Worm (Caenorhabditis elegans) whole organism, mixed stage, embryonic: ENCODE results near the gene acr-17.

ENCODE experiments used
- M03D4.4 ChIP-seq: sonication (generic microtip); optimal IDR thresholded peaks from 2 replicates; lab custom pipeline; 2017; ENCODE audit warnings: mild to moderate bottlenecking, missing genetic modification characterization, missing compliant biosample characterization
- bed-3 ChIP-seq: fragments of 200-800 bp; sonication (Bioruptor generic); optimal IDR thresholded peaks from 3 replicates; lab custom pipeline; 2018; ENCODE audit warnings: mild to moderate bottlenecking, missing genetic modification characterization, moderate library complexity, missing compliant biosample characterization
- blmp-1 ChIP-seq: fragments of 150-350 bp; optimal IDR thresholded peaks from 2 replicates; lab custom pipeline; 2014; ENCODE audit warnings: missing biosample characterization, missing genetic modification characterization
- ceh-39 ChIP-seq: fragments of 150-350 bp; optimal IDR thresholded peaks from 2 replicates; lab custom pipeline; 2014; ENCODE audit warnings: missing biosample characterization, missing genetic modification characterization
- ceh-43 ChIP-seq: fragments of 200-800 bp; sonication (Bioruptor generic); optimal IDR thresholded peaks from 2 replicates; lab custom pipeline; 2018; ENCODE audit warnings: mild to moderate bottlenecking, missing genetic modification characterization, moderate library complexity, missing compliant biosample characterization
- ceh-83 ChIP-seq: fragments of 200-800 bp; sonication (Bioruptor generic); optimal IDR thresholded peaks from 2 replicates; lab custom pipeline; 2018; ENCODE audit warnings: mild to moderate bottlenecking, missing genetic modification characterization, missing compliant biosample characterization
- cnd-1 ChIP-seq: fragments of 200-800 bp; sonication (Bioruptor generic); optimal IDR thresholded peaks from 2 replicates; lab custom pipeline; 2018; ENCODE audit warnings: mild to moderate bottlenecking, missing genetic modification characterization, missing compliant biosample characterization
- drap-1 ChIP-seq: fragments of 200-800 bp; sonication (Bioruptor generic); optimal IDR thresholded peaks from 3 replicates; lab custom pipeline; 2018; ENCODE audit warnings: mild to moderate bottlenecking, missing genetic modification characterization, missing compliant biosample characterization
- elt-1 ChIP-seq: sonication (generic microtip); optimal IDR thresholded peaks from 2 replicates; lab custom pipeline; 2017; ENCODE audit warnings: missing genetic modification characterization, mild to moderate bottlenecking, missing compliant biosample characterization, antibody characterized with exemption, moderate library complexity, borderline replicate concordance; ENCODE audit not compliant: insufficient read depth
- elt-3 ChIP-seq: fragments of 150-350 bp; optimal IDR thresholded peaks from 2 replicates; lab custom pipeline; 2014; ENCODE audit warnings: missing biosample characterization, missing genetic modification characterization
- flh-1 ChIP-seq: fragments of 200-800 bp; sonication (Bioruptor generic); optimal IDR thresholded peaks from 2 replicates; lab custom pipeline; 2018; ENCODE audit warnings: mild to moderate bottlenecking, missing genetic modification characterization, moderate library complexity, missing compliant biosample characterization
- ham-2 ChIP-seq: fragments of 200-800 bp; sonication (Bioruptor generic); optimal IDR thresholded peaks from 2 replicates; lab custom pipeline; 2018; ENCODE audit warnings: mild to moderate bottlenecking, missing genetic modification characterization, missing compliant biosample characterization
- lin-13 ChIP-seq: fragments of 150-350 bp; optimal IDR thresholded peaks from 2 replicates; lab custom pipeline; 2014; ENCODE audit warnings: missing biosample characterization, missing genetic modification characterization
- lin-32 ChIP-seq: fragments of 200-800 bp; sonication (Bioruptor generic); optimal IDR thresholded peaks from 2 replicates; lab custom pipeline; 2018; ENCODE audit warnings: mild to moderate bottlenecking, missing genetic modification characterization, missing compliant biosample characterization
- lsy-2 ChIP-seq: fragments of 150-350 bp; optimal IDR thresholded peaks from 2 replicates; lab custom pipeline; 2014; ENCODE audit warnings: missing biosample characterization, missing genetic modification characterization
- mab-5 ChIP-seq: fragments of 150-350 bp; optimal IDR thresholded peaks from 2 replicates; lab custom pipeline; 2014; ENCODE audit warnings: missing biosample characterization, missing genetic modification characterization
- mls-2 ChIP-seq: sonication (generic microtip); optimal IDR thresholded peaks from 2 replicates; lab custom pipeline; 2016; ENCODE audit warnings: mild to moderate bottlenecking, missing genetic modification characterization, moderate library complexity, missing compliant biosample characterization
- nhr-12 ChIP-seq: fragments of 150-350 bp; optimal IDR thresholded peaks from 2 replicates; lab custom pipeline; 2014; ENCODE audit warnings: missing biosample characterization, missing genetic modification characterization
- nhr-2 ChIP-seq: fragments of 150-350 bp; optimal IDR thresholded peaks from 2 replicates; lab custom pipeline; 2014; ENCODE audit warnings: missing biosample characterization, missing genetic modification characterization
- nhr-237 ChIP-seq: fragments of 150-350 bp; optimal IDR thresholded peaks from 2 replicates; lab custom pipeline; 2014; ENCODE audit warnings: missing biosample characterization, missing genetic modification characterization
- nhr-28 ChIP-seq: fragments of 150-350 bp; optimal IDR thresholded peaks from 2 replicates; lab custom pipeline; 2014; ENCODE audit warnings: missing biosample characterization, missing genetic modification characterization
- nhr-76 ChIP-seq: sonication (generic microtip); optimal IDR thresholded peaks from 2 replicates; lab custom pipeline; 2017; ENCODE audit warnings: missing biosample characterization, missing genetic modification characterization
- sem-2 ChIP-seq: fragments of 200-800 bp; sonication (Bioruptor generic); optimal IDR thresholded peaks from 2 replicates; lab custom pipeline; 2018; ENCODE audit warnings: mild to moderate bottlenecking, missing genetic modification characterization, missing compliant biosample characterization
- snpc-4 ChIP-seq: fragments of 150-350 bp; optimal IDR thresholded peaks from 2 replicates; lab custom pipeline; 2014; ENCODE audit warnings: missing biosample characterization, missing genetic modification characterization
- tbx-8 ChIP-seq: fragments of 200-800 bp; sonication (Bioruptor generic); optimal IDR thresholded peaks from 2 replicates; lab custom pipeline; 2018; ENCODE audit warnings: mild to moderate bottlenecking, missing genetic modification characterization, moderate library complexity, missing compliant biosample characterization
- unc-120 ChIP-seq: sonication (generic microtip); optimal IDR thresholded peaks from 2 replicates; lab custom pipeline; 2017; ENCODE audit warnings: missing genetic modification characterization, missing compliant biosample characterization; ENCODE audit not compliant: poor library complexity, severe bottlenecking
- unc-39 ChIP-seq: fragments of 150-350 bp; optimal IDR thresholded peaks from 2 replicates; lab custom pipeline; 2014; ENCODE audit warnings: missing biosample characterization, missing genetic modification characterization
- unc-62 ChIP-seq: fragments of 150-350 bp; optimal IDR thresholded peaks from 2 replicates; lab custom pipeline; 2014; ENCODE audit warnings: missing biosample characterization, missing genetic modification reagents, missing genetic modification characterization
- zip-8 ChIP-seq: fragments of 150-350 bp; optimal IDR thresholded peaks from 2 replicates; lab custom pipeline; 2014; ENCODE audit warnings: missing biosample characterization, missing genetic modification characterization

The acr-17 gene

ce11 chrV:2639506-2639905, 31.1 kb downstream of the acr-17 start:
- TF ChIP-seq lin-32 (GFP tag; lab: Kevin White, UChicago) (no peak), cnd-1 (tag; lab: Kevin White, UChicago) (no peak), snpc-4 (tag; lab: Kevin White, UChicago) (no peak), lin-13 (no peak), elt-1 (tag; lab: Kevin White, UChicago) (no peak), ceh-43 (GFP tag; lab: Kevin White, UChicago) (no peak), elt-3 (tag; lab: Kevin White, UChicago) (no peak), sem-2 (GFP tag; lab: Kevin White, UChicago) (no peak), mls-2 (no peak), nhr-28 (tag; lab: Kevin White, UChicago) (no peak), nhr-12 (tag; lab: Kevin White, UChicago) (no peak), M03D4.4 (tag; lab: Kevin White, UChicago) (no peak)

- no peak for TF ChIP-seq unc-39 (tag; lab: Kevin White, UChicago)
- no peak for TF ChIP-seq ham-2 (GFP tag; lab: Kevin White, UChicago)
- TF ChIP-seq zip-8 = no peak
- TF ChIP-seq blmp-1 (tag; lab: Kevin White, UChicago) = no peak
- TF ChIP-seq unc-62 = no peak
- TF ChIP-seq, all 35 proteins: peak for 0
Observed at ce11 chrV:2646067-2646466, 37.6 kb downstream of the acr-17 start.

- TF ChIP-seq unc-120 (tag; lab: Kevin White, UChicago) (no peak), elt-3 (tag; lab: Kevin White, UChicago) (no peak), nhr-12 (tag; lab: Kevin White, UChicago) (no peak), lsy-2 (tag; lab: Kevin White, UChicago) (no peak), mab-5 (no peak), snpc-4 (tag; lab: Kevin White, UChicago) (no peak), nhr-28 (tag; lab: Kevin White, UChicago) (no peak), ceh-83 (GFP tag; lab: Kevin White, UChicago) (no peak), ceh-39 (tag; lab: Kevin White, UChicago) (no peak)
Observed at ce11 chrV:2647222-2647796, 38.9 kb downstream of the acr-17 start.

- TF ChIP-seq flh-1 (GFP tag; lab: Kevin White, UChicago) = no peak
- TF ChIP-seq nhr-237 (tag; lab: Kevin White, UChicago) = no peak
- TF ChIP-seq zip-8 = peak; percentile 17
Observed at ce11 chrV:2650980-2651379, 42.5 kb downstream of the acr-17 start.

- TF ChIP-seq elt-3 (tag; lab: Kevin White, UChicago) = no peak
- no peak for TF ChIP-seq tbx-8 (GFP tag; lab: Kevin White, UChicago)
- TF ChIP-seq blmp-1 (tag; lab: Kevin White, UChicago) = no peak
- no peak for TF ChIP-seq sem-2 (GFP tag; lab: Kevin White, UChicago)
- TF ChIP-seq nhr-237 (tag; lab: Kevin White, UChicago) = no peak
- TF ChIP-seq nhr-2 (tag; lab: Kevin White, UChicago) = no peak
- TF ChIP-seq, all 35 proteins: peak for 0
Observed at ce11 chrV:2652557-2653133, 44.2 kb downstream of the acr-17 start, which contains the start of the genes W02H5.8 and angl-1. TSS of gene W02H5.8 (minus strand) at chrV:2652657. TSS of gene angl-1 (plus strand) at chrV:2653083.

- TF ChIP-seq unc-62 = no peak
Observed at ce11 chrV:2656159-2656558, 47.7 kb downstream of the acr-17 start.

- TF ChIP-seq flh-1 (GFP tag; lab: Kevin White, UChicago) = no peak
- no peak for TF ChIP-seq mab-5
- no peak for TF ChIP-seq tbx-8 (GFP tag; lab: Kevin White, UChicago)
- no peak for TF ChIP-seq lsy-2 (tag; lab: Kevin White, UChicago)
- TF ChIP-seq cnd-1 (tag; lab: Kevin White, UChicago) = no peak
- TF ChIP-seq lin-32 (GFP tag; lab: Kevin White, UChicago) = no peak
- TF ChIP-seq drap-1 (GFP tag; lab: Kevin White, UChicago) = no peak
- no peak for TF ChIP-seq bed-3 (GFP tag; lab: Kevin White, UChicago)
- no peak for TF ChIP-seq ceh-39 (tag; lab: Kevin White, UChicago)
- TF ChIP-seq elt-1 (tag; lab: Kevin White, UChicago) = no peak
- TF ChIP-seq nhr-76 (tag; lab: Kevin White, UChicago) = no peak
- no peak for TF ChIP-seq nhr-28 (tag; lab: Kevin White, UChicago)
Observed at ce11 chrV:2657682-2658081, 49.2 kb downstream of the acr-17 start.
